Worm (Caenorhabditis elegans): ENCODE results near the gene abf-4.

ce11 chrV:20556260-20556659 lies 1.9 kb downstream of the abf-4 start, which contains the start of gene Y38H6C.23:
- TF ChIP-seq skn-1 (tag; optimal IDR thresholded peaks at IDR 0.05) (no peak), nhr-11 (tag; optimal IDR thresholded peaks at IDR 0.05) (no peak), egl-27 (tag; optimal IDR thresholded peaks at IDR 0.05) (no peak), daf-16 (GFP tag; optimal IDR thresholded peaks at IDR 0.05) (no peak), daf-16 (tag; optimal IDR thresholded peaks at IDR 0.05) (no peak), nhr-77 (tag; optimal IDR thresholded peaks at IDR 0.05) (no peak), hmg-1.1 (GFP tag; IDR thresholded peaks at IDR 0.05) (no peak), zfp-2 (tag; optimal IDR thresholded peaks at IDR 0.05) (no peak)
